Fruit fly (Drosophila melanogaster) whole organism, embryonic: Measurements from ENCODE around the gene CG18302.

Experiments used
- Aef1 ChIP-seq: fragments of 200-800 bp; sonication (Bioruptor generic); IDR thresholded peaks from 3 replicates; pipeline ENCODE4 v1.3.6; 2022; ENCODE audit warnings: missing biosample characterization, missing genetic modification characterization
- Awh ChIP-seq: fragments of 200-800 bp; sonication (Bioruptor generic); IDR thresholded peaks from 2 replicates; pipeline ENCODE4, ENCODE4 v1.3.6; 2022; ENCODE audit warnings: missing biosample characterization, missing genetic modification characterization
- Bdp1 ChIP-seq: fragments of 200-800 bp; sonication (Bioruptor generic); optimal IDR thresholded peaks from 3 replicates; lab custom pipeline; 2016; ENCODE audit warnings: missing biosample characterization, missing genetic modification characterization
- CG10147 ChIP-seq: fragments of 200-800 bp; sonication (Bioruptor generic); optimal IDR thresholded peaks from 2 replicates; lab custom pipeline; 2019; ENCODE audit warnings: missing biosample characterization, mild to moderate bottlenecking, missing genetic modification characterization, moderate library complexity
- CG10431 ChIP-seq: fragments of 200-800 bp; sonication (Bioruptor generic); optimal IDR thresholded peaks from 3 replicates; lab custom pipeline; 2018; ENCODE audit warnings: missing biosample characterization, mild to moderate bottlenecking, missing genetic modification characterization
- CG10979 ChIP-seq: fragments of 200-800 bp; sonication (Bioruptor generic); optimal IDR thresholded peaks from 2 replicates; lab custom pipeline; 2018; ENCODE audit warnings: missing biosample characterization, mild to moderate bottlenecking, missing genetic modification characterization, moderate library complexity
- CG14014 ChIP-seq: fragments of 200-800 bp; sonication (Bioruptor generic); IDR thresholded peaks from 2 replicates; pipeline ENCODE4 v1.3.6; 2022; ENCODE audit warnings: missing biosample characterization, missing genetic modification characterization
- CG14050 ChIP-seq: fragments of 200-800 bp; sonication (Bioruptor generic); IDR thresholded peaks from 3 replicates; pipeline ENCODE4 v1.3.6; 2022; ENCODE audit warnings: missing biosample characterization, missing genetic modification characterization
- CG16815 ChIP-seq: fragments of 200-800 bp; sonication (Bioruptor generic); optimal IDR thresholded peaks from 3 replicates; lab custom pipeline; 2017; ENCODE audit warnings: missing biosample characterization, mild to moderate bottlenecking, missing genetic modification characterization
- CG16863 ChIP-seq: fragments of 200-800 bp; sonication (Bioruptor generic); optimal IDR thresholded peaks from 3 replicates; lab custom pipeline; 2016; ENCODE audit warnings: missing biosample characterization, missing genetic modification characterization
- CG32532 ChIP-seq: fragments of 200-800 bp; sonication (Bioruptor generic); IDR thresholded peaks from 2 replicates; pipeline ENCODE4 v1.3.6; 2022; ENCODE audit warnings: missing biosample characterization, missing genetic modification characterization
- CG34422 ChIP-seq: fragments of 200-800 bp; sonication (Bioruptor generic); IDR thresholded peaks from 3 replicates; pipeline ENCODE4 v1.3.6; 2022; ENCODE audit warnings: missing biosample characterization, missing genetic modification characterization
- CG3726 ChIP-seq: fragments of 200-800 bp; sonication (Bioruptor generic); IDR thresholded peaks from 3 replicates; pipeline ENCODE4, ENCODE4 v1.3.6; 2022; ENCODE audit warnings: missing biosample characterization, missing genetic modification characterization
- CG4404 ChIP-seq: fragments of 200-800 bp; sonication (Bioruptor generic); IDR thresholded peaks from 2 replicates; pipeline ENCODE4 v1.3.6; 2022; ENCODE audit warnings: missing biosample characterization, missing genetic modification characterization
- CG6683 ChIP-seq: fragments of 200-800 bp; sonication (Bioruptor generic); optimal IDR thresholded peaks from 2 replicates; lab custom pipeline; 2017; ENCODE audit warnings: missing biosample characterization, mild to moderate bottlenecking, missing genetic modification characterization, missing genetic modification reagents
- CG7786 ChIP-seq: fragments of 200-800 bp; sonication (Bioruptor generic); optimal IDR thresholded peaks from 2 replicates; lab custom pipeline; 2016; ENCODE audit warnings: missing biosample characterization, missing genetic modification characterization
- CG7839 ChIP-seq: fragments of 200-800 bp; sonication (Bioruptor generic); optimal IDR thresholded peaks from 3 replicates; lab custom pipeline; 2018; ENCODE audit warnings: missing biosample characterization, mild to moderate bottlenecking, missing genetic modification characterization, moderate library complexity
- CG7928 ChIP-seq: fragments of 200-800 bp; sonication (Bioruptor generic); optimal IDR thresholded peaks from 2 replicates; lab custom pipeline; 2017; ENCODE audit warnings: missing biosample characterization, mild to moderate bottlenecking, missing genetic modification characterization
- Camta ChIP-seq: fragments of 200-800 bp; sonication (Bioruptor generic); optimal IDR thresholded peaks from 2 replicates; lab custom pipeline; 2016; ENCODE audit warnings: missing biosample characterization, missing genetic modification characterization
- D ChIP-seq, 2 experiments: fragments of 200-800 bp in 1 of 2; fragments of >200 bp in 1 of 2; sonication (Bioruptor generic) in 1 of 2; optimal IDR thresholded peaks; 2 replicates in 1 of 2; 3 replicates in 1 of 2; lab custom pipeline; 2017; ENCODE audit warnings: mild to moderate bottlenecking in 1 of 2, missing biosample characterization in 1 of 2, missing genetic modification characterization in 1 of 2, missing genetic modification reagents in 1 of 2
- Dip2 ChIP-seq: fragments of 200-800 bp; sonication (Bioruptor generic); IDR thresholded peaks from 2 replicates; pipeline ENCODE4 v1.3.6; 2022; ENCODE audit warnings: missing biosample characterization, missing genetic modification characterization
- E2f1 ChIP-seq: fragments of 200-800 bp; sonication (Bioruptor generic); IDR thresholded peaks from 2 replicates; pipeline ENCODE4 v1.3.6; 2022; ENCODE audit warnings: missing biosample characterization, missing genetic modification characterization
- ERR ChIP-seq: fragments of 200-800 bp; sonication (Bioruptor generic); optimal IDR thresholded peaks from 2 replicates; lab custom pipeline; 2016; ENCODE audit warnings: missing biosample characterization, missing genetic modification characterization
- Gug ChIP-seq: fragments of 200-800 bp; sonication (Bioruptor generic); IDR thresholded peaks from 4 replicates; pipeline ENCODE4 v1.3.6; 2022; ENCODE audit warnings: missing biosample characterization, missing genetic modification characterization
- Jarid2 ChIP-seq: fragments of 200-800 bp; sonication (Bioruptor generic); optimal IDR thresholded peaks from 3 replicates; lab custom pipeline; 2017; ENCODE audit warnings: mild to moderate bottlenecking, missing biosample characterization, missing genetic modification reagents, missing genetic modification characterization
- Lim3 ChIP-seq: fragments of 200-800 bp; sonication (Bioruptor generic); IDR thresholded peaks from 2 replicates; pipeline ENCODE4 v1.3.6; 2022; ENCODE audit warnings: missing biosample characterization, missing genetic modification characterization
- Oaz ChIP-seq: fragments of 200-800 bp; sonication (Bioruptor generic); IDR thresholded peaks from 2 replicates; pipeline ENCODE4 v1.3.6; 2022; ENCODE audit warnings: missing biosample characterization, missing genetic modification characterization
- Ptx1 ChIP-seq: fragments of 200-800 bp; sonication (Bioruptor generic); IDR thresholded peaks from 2 replicates; pipeline ENCODE4 v1.3.6; 2022; ENCODE audit warnings: missing biosample characterization, missing genetic modification characterization
- Scr ChIP-seq: fragments of 200-800 bp; sonication (Bioruptor generic); IDR thresholded peaks from 2 replicates; pipeline ENCODE4 v1.3.6; 2022; ENCODE audit warnings: missing biosample characterization, missing genetic modification characterization; ENCODE audit not compliant: partially characterized antibody
- Sox100B ChIP-seq: fragments of 200-800 bp; sonication (Bioruptor generic); optimal IDR thresholded peaks from 3 replicates; lab custom pipeline; 2018; ENCODE audit warnings: missing biosample characterization, mild to moderate bottlenecking, missing genetic modification characterization
- Sry-β ChIP-seq: fragments of 200-800 bp; sonication (Bioruptor generic); optimal IDR thresholded peaks from 2 replicates; lab custom pipeline; 2018; ENCODE audit warnings: missing biosample characterization, mild to moderate bottlenecking, missing genetic modification characterization, moderate library complexity
- bcd ChIP-seq: fragments of 200-800 bp; sonication (Bioruptor generic); optimal IDR thresholded peaks from 2 replicates; lab custom pipeline; 2017; ENCODE audit warnings: missing biosample characterization, mild to moderate bottlenecking, missing genetic modification characterization
- crc ChIP-seq: fragments of 200-800 bp; sonication (Bioruptor generic); optimal IDR thresholded peaks from 2 replicates; lab custom pipeline; 2016; ENCODE audit warnings: missing biosample characterization, missing genetic modification characterization
- fd3F ChIP-seq: fragments of 200-800 bp; sonication (Bioruptor generic); optimal IDR thresholded peaks from 2 replicates; lab custom pipeline; 2018; ENCODE audit warnings: missing biosample characterization, mild to moderate bottlenecking, missing genetic modification characterization, moderate library complexity
- grau ChIP-seq: fragments of 200-800 bp; optimal IDR thresholded peaks from 3 replicates; lab custom pipeline; 2019; ENCODE audit warnings: missing biosample characterization, mild to moderate bottlenecking, missing genetic modification characterization, moderate library complexity
- nau ChIP-seq: fragments of 200-800 bp; sonication (Bioruptor generic); optimal IDR thresholded peaks from 3 replicates; lab custom pipeline; 2017; ENCODE audit warnings: missing biosample characterization, mild to moderate bottlenecking, missing genetic modification characterization, missing genetic modification reagents
- nom ChIP-seq: fragments of 200-800 bp; sonication (Bioruptor generic); optimal IDR thresholded peaks from 2 replicates; lab custom pipeline; 2017; ENCODE audit warnings: missing biosample characterization, missing genetic modification characterization, mild to moderate bottlenecking, moderate library complexity, missing genetic modification reagents
- repo ChIP-seq: fragments of 200-800 bp; sonication (Bioruptor generic); optimal IDR thresholded peaks from 2 replicates; lab custom pipeline; 2016; ENCODE audit warnings: missing biosample characterization, missing genetic modification characterization
- rib ChIP-seq: fragments of 200-800 bp; sonication (Bioruptor generic); IDR thresholded peaks from 2 replicates; pipeline ENCODE4 v1.3.6; 2022; ENCODE audit warnings: missing biosample characterization, missing genetic modification characterization
- sd ChIP-seq: fragments of 200-800 bp; sonication (Bioruptor generic); optimal IDR thresholded peaks from 3 replicates; lab custom pipeline; 2018; ENCODE audit warnings: missing biosample characterization, mild to moderate bottlenecking, missing genetic modification characterization, moderate library complexity
- seq ChIP-seq: fragments of 200-800 bp; sonication (Bioruptor generic); IDR thresholded peaks from 2 replicates; pipeline ENCODE4 v1.3.6; 2022; ENCODE audit warnings: missing biosample characterization, missing genetic modification characterization
- sima ChIP-seq: fragments of 200-800 bp; sonication (Bioruptor generic); optimal IDR thresholded peaks from 2 replicates; lab custom pipeline; 2016; ENCODE audit warnings: missing biosample characterization, missing genetic modification characterization
- ssp ChIP-seq: fragments of 200-800 bp; sonication (Bioruptor generic); IDR thresholded peaks from 2 replicates; pipeline ENCODE4 v1.3.6; 2022; ENCODE audit warnings: missing biosample characterization, missing genetic modification characterization
- tll ChIP-seq, 2 experiments: fragments of 200-800 bp in 1 of 2; fragments of >200 bp in 1 of 2; sonication (Bioruptor generic) in 1 of 2; optimal IDR thresholded peaks; 2 replicates each; lab custom pipeline; 2017 to 2019; ENCODE audit warnings: missing biosample characterization in 2 of 2, missing genetic modification characterization in 2 of 2, mild to moderate bottlenecking in 1 of 2, moderate library complexity in 1 of 2
- trh ChIP-seq: fragments of 200-800 bp; sonication (Bioruptor generic); optimal IDR thresholded peaks from 2 replicates; lab custom pipeline; 2016; ENCODE audit warnings: missing biosample characterization, missing genetic modification characterization
- wdn ChIP-seq: fragments of 200-800 bp; sonication (Bioruptor generic); IDR thresholded peaks from 2 replicates; pipeline ENCODE4 v1.3.6; 2022; ENCODE audit warnings: missing biosample characterization, missing genetic modification characterization
- wek ChIP-seq: fragments of 200-800 bp; sonication (Bioruptor generic); optimal IDR thresholded peaks from 3 replicates; lab custom pipeline; 2018; ENCODE audit warnings: missing biosample characterization, mild to moderate bottlenecking, missing genetic modification characterization, moderate library complexity
- z ChIP-seq: fragments of 200-800 bp; sonication (Bioruptor generic); IDR thresholded peaks from 3 replicates; pipeline ENCODE4 v1.3.6; 2022; ENCODE audit warnings: missing biosample characterization, missing genetic modification characterization
- zfh1 ChIP-seq: fragments of 200-800 bp; sonication (Bioruptor generic); IDR thresholded peaks from 3 replicates; pipeline ENCODE4 v1.3.6; 2022; ENCODE audit warnings: missing biosample characterization, missing genetic modification characterization

Gene CG18302

DNA sequence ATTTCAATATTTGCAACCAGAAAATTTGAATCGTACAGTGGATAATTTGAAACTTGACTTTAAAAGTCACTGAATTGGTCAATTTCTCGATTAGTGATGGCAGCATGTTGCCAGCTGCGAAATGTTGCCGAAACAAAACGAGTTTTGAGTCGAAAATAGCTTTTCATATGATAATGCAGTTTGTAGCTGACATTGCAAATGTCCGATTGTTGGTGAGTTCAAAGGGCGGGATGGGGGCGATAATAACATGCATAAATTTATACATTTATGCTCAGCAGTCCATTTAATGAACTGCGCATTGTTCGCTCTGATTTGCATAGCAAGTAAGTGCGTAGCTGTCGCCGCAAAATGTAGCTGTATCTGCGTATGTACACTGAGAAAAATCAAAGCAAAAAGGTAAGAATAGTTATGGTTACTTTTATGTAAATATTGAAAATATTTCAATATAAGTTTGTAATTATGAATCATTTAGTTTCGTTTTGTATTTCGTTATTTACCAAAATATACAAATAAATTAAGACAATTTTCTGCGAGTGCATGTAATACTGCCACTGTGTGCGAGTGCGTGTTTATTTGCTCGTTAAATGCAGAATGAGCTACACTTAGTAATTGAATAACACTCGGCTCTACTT is 7.1 kb upstream of the CG18302 start, which contains the start of gene Lip4 (continued):
- TF ChIP-seq z (no peak), repo (GFP tag; lab: Kevin White, UChicago) (peak; percentile 28), CG32532 (GFP tag; lab: Robert Waterston, UW) (peak; percentile 81), CG7786 (no peak), nau (GFP tag; lab: Kevin White, UChicago) (peak; percentile 79), trh (peak; percentile 49), bcd (GFP tag; lab: Kevin White, UChicago) (peak; percentile 72), rib (GFP tag; lab: Robert Waterston, UW) (no peak), Ptx1 (peak; percentile 84), CG10431 (no peak), ssp (GFP tag; lab: Robert Waterston, UW) (peak; percentile 57; the same call in 1 of the 2 replicates), Dip2 (GFP tag; lab: Robert Waterston, UW) (no peak), wek (GFP tag; lab: Kevin White, UChicago) (peak; percentile 14), seq (GFP tag; lab: Robert Waterston, UW) (peak; percentile 75), CG3726 (peak; percentile 66; the same call in 1 of the 3 replicates), Bdp1 (GFP tag; lab: Kevin White, UChicago) (peak; percentile 7), Aef1 (GFP tag; lab: Robert Waterston, UW) (peak; percentile 51), tll (GFP tag; optimal IDR thresholded peaks at IDR 0.05; lab: Kevin White, UChicago) (no peak), fd3F (GFP tag; lab: Kevin White, UChicago) (peak; percentile 79), CG14050 (GFP tag; lab: Robert Waterston, UW) (peak; percentile 66; the same call in 2 of the 3 replicates), nom (GFP tag; lab: Kevin White, UChicago) (peak; percentile 42), Awh (GFP tag; lab: Robert Waterston, UW) (peak; percentile 77), CG7839 (tag; lab: Kevin White, UChicago) (peak; percentile 81), Gug (peak; percentile 24; the same call in 1 of the 4 replicates), grau (tag; lab: Kevin White, UChicago) (peak; percentile 79), Lim3 (GFP tag; lab: Robert Waterston, UW) (no peak), ERR (GFP tag; lab: Kevin White, UChicago) (no peak), CG10147 (peak; percentile 75), CG10979 (tag; lab: Kevin White, UChicago) (peak; percentile 74), crc (GFP tag; lab: Kevin White, UChicago) (no peak), CG6683 (GFP tag; lab: Kevin White, UChicago) (peak; percentile 41), CG16815 (GFP tag; lab: Kevin White, UChicago) (no peak), Camta (GFP tag; lab: Kevin White, UChicago) (peak; percentile 36), CG7928 (peak; percentile 8), CG14014 (GFP tag; lab: Robert Waterston, UW) (peak; percentile 82), sd (tag; lab: Kevin White, UChicago) (peak; percentile 45), E2f1 (GFP tag; lab: Robert Waterston, UW) (peak; percentile 73), Jarid2 (GFP tag; lab: Kevin White, UChicago) (peak; percentile 47), Sox100B (GFP tag; lab: Kevin White, UChicago) (peak; percentile 73), Oaz (GFP tag; lab: Robert Waterston, UW) (peak; percentile 35; the same call in 1 of the 2 replicates), D (optimal IDR thresholded peaks at IDR 0.05; lab: Kevin White, UChicago) (no peak), D (GFP tag; optimal IDR thresholded peaks at IDR 0.05; lab: Kevin White, UChicago) (peak; percentile 43), Scr (GFP tag; lab: Robert Waterston, UW) (no peak), wdn (peak; percentile 66), CG4404 (GFP tag; lab: Robert Waterston, UW) (peak; percentile 72), sima (GFP tag; lab: Kevin White, UChicago) (peak; percentile 3), CG16863 (peak; percentile 36), Sry-β (GFP tag; lab: Kevin White, UChicago) (no peak), zfh1 (peak; percentile 69), CG34422 (GFP tag; lab: Robert Waterston, UW) (peak; percentile 69; the same call in 2 of the 3 replicates)
